Worm (Caenorhabditis elegans) whole organism, L1 larva: ENCODE data around the gene rpt-2.
A peak's percentile ranks its signal among the peaks of the same experiment; 100 is the strongest.

Experiments used
- ceh-88 ChIP-seq: fragments of 200-800 bp; sonication (Bioruptor generic); IDR thresholded peaks from 2 replicates; pipeline ENCODE4 v1.3.6; 2022; ENCODE audit warnings: missing genetic modification characterization, missing compliant biosample characterization
- ces-1 ChIP-seq: fragments of 150-350 bp; optimal IDR thresholded peaks from 2 replicates; lab custom pipeline; 2014; ENCODE audit warnings: missing biosample characterization, missing genetic modification reagents, missing genetic modification characterization
- mdl-1 ChIP-seq, 2 experiments: fragments of 150-350 bp; optimal IDR thresholded peaks; 2 replicates each; lab custom pipeline; 2014 to 2017; ENCODE audit warnings: missing biosample characterization in 2 of 2, missing genetic modification characterization in 2 of 2, inconsistent platforms in 1 of 2
- unc-62 ChIP-seq: fragments of 150-350 bp; optimal IDR thresholded peaks from 2 replicates; lab custom pipeline; 2014; ENCODE audit warnings: missing biosample characterization, missing genetic modification reagents, missing genetic modification characterization

DNA sequence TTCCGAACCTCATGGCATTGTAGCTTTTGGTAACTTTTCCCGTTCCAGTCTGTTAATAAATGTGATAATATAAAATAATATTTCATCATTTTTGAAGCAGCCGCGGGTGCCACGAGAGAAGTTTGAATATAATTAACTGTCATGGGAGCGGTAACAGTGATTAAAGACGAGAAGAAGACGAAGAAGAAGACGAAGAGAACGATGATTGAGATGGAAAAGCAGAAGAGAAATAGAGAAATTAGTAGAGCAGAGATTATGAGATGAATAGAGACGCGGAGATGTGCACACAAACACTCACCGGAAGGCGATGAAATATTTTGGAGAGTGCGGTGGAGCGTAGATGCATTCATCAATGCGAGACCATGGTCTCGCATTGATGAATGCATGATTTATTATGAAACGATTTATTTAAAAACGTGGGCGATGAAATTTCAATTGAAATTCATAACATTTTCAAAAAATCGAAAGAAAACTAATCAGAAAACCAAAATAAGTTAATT is 35.8 kb upstream of the rpt-2 start, which contains the start of gene seip-1:
- peak; percentile 76 for TF ChIP-seq ceh-88
- no peak for TF ChIP-seq unc-62 (GFP tag; lab: Kevin White, UChicago)
- TF ChIP-seq mdl-1 (tag; optimal IDR thresholded peaks at IDR 0.05; lab: Kevin White, UChicago), result peak in 1 of 2 experiments; percentile 82
- no peak for TF ChIP-seq ces-1
